Worm (Caenorhabditis elegans) whole organism, L3 larva: ENCODE measurements around the gene des-2.
A peak's percentile ranks its signal among the peaks of the same experiment; 100 is the strongest.

ENCODE experiments used
- jun-1 ChIP-seq: fragments of 150-350 bp; optimal IDR thresholded peaks from 2 replicates; lab custom pipeline; 2014; ENCODE audit warnings: missing biosample characterization, missing genetic modification reagents, missing genetic modification characterization
- lin-39 ChIP-seq: fragments of 150-350 bp; optimal IDR thresholded peaks from 2 replicates; lab custom pipeline; 2018; ENCODE audit warnings: missing biosample characterization, missing genetic modification reagents, missing genetic modification characterization
- nfya-1 ChIP-seq: sonication (generic microtip); optimal IDR thresholded peaks from 2 replicates; lab custom pipeline; 2017; ENCODE audit warnings: missing genetic modification characterization, mild to moderate bottlenecking, missing compliant biosample characterization, antibody characterized with exemption, moderate library complexity; ENCODE audit not compliant: insufficient read depth
- nhr-25 ChIP-seq: sonication (generic microtip); optimal IDR thresholded peaks from 2 replicates; lab custom pipeline; 2017; ENCODE audit warnings: missing biosample characterization, missing genetic modification characterization
- nhr-77 ChIP-seq: fragments of 150-350 bp; optimal IDR thresholded peaks from 2 replicates; lab custom pipeline; 2014; ENCODE audit warnings: missing biosample characterization, missing genetic modification characterization
- tbx-2 ChIP-seq: sonication (generic microtip); optimal IDR thresholded peaks from 2 replicates; lab custom pipeline; 2016; ENCODE audit warnings: mild to moderate bottlenecking, missing genetic modification characterization, missing compliant biosample characterization
- unc-62 ChIP-seq: fragments of 150-350 bp; sonication (generic microtip); optimal IDR thresholded peaks from 4 replicates; lab custom pipeline; 2014; ENCODE audit warnings: missing biosample characterization, missing genetic modification reagents, missing genetic modification characterization

DNA sequence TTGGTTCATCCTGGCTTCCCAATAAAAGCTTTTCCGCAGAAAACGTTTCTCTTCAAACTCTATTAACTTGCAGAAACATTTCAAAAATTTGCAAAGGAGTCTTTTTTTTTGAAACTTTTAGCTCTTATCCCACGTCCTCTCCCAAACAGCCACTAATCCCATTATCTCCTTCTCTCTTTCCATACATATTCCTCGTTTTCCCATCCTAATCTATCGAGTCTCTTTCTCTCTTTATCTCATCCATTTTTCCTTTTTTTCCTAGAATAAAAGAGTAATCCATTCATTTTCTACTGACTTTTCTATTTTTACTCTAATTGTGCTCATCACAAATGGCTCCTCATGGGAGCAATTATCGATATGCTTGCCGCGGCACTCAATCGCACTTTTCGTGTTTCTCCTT is 7.2 kb upstream of the des-2 start:
- TF ChIP-seq nhr-77 (tag; lab: Kevin White, UChicago) (no peak), unc-62 (GFP tag; lab: Kevin White, UChicago) (no peak), nfya-1 (tag; lab: Kevin White, UChicago) (peak; percentile 9), nhr-25 (tag; lab: Kevin White, UChicago) (no peak), jun-1 (tag; lab: Kevin White, UChicago) (no peak), tbx-2 (tag; lab: Kevin White, UChicago) (peak; percentile 42), lin-39 (tag; lab: Kevin White, UChicago) (no peak)
